Worm (Caenorhabditis elegans): ENCODE results near the gene nos-1.

ce11 chrII:10917174-10917573 lies 35.8 kb downstream of the nos-1 start, which contains the start of gene F44F4.10:
- TF ChIP-seq tab-1 (GFP tag; IDR thresholded peaks at IDR 0.05) (no peak), klf-2 (GFP tag; conservative IDR thresholded peaks at IDR 0.05) (no peak), flt-1 (GFP tag; IDR thresholded peaks at IDR 0.05) (no peak), cog-1 (tag; optimal IDR thresholded peaks at IDR 0.05) (no peak), ztf-29 (GFP tag; IDR thresholded peaks at IDR 0.05) (no peak), ztf-23 (GFP tag; IDR thresholded peaks at IDR 0.05) (no peak), ref-1 (GFP tag; conservative IDR thresholded peaks at IDR 0.05) (no peak), T22C8.4 (GFP tag; IDR thresholded peaks at IDR 0.05) (no peak)
